Worm (Caenorhabditis elegans) whole organism, L3 larva: ENCODE measurements around the gene F14D2.11.
A peak's percentile ranks its signal among the peaks of the same experiment; 100 is the strongest.

Experiments
- R02D3.7 ChIP-seq: fragments of 150-350 bp; optimal IDR thresholded peaks from 2 replicates; lab custom pipeline; 2014; ENCODE audit warnings: missing biosample characterization, missing genetic modification characterization
- aly-2 ChIP-seq: fragments of 150-350 bp; optimal IDR thresholded peaks from 2 replicates; lab custom pipeline; 2014; ENCODE audit warnings: missing biosample characterization, missing genetic modification characterization
- ama-1 ChIP-seq: fragments of 150-350 bp; optimal IDR thresholded peaks from 2 replicates; lab custom pipeline; 2018
- ceh-16 ChIP-seq: sonication (generic microtip); optimal IDR thresholded peaks from 2 replicates; lab custom pipeline; 2017; ENCODE audit warnings: missing biosample characterization, missing genetic modification characterization
- ceh-28 ChIP-seq: fragments of 150-350 bp; optimal IDR thresholded peaks from 2 replicates; lab custom pipeline; 2014; ENCODE audit warnings: missing biosample characterization, missing genetic modification reagents, missing genetic modification characterization
- daf-12 ChIP-seq: fragments of 150-350 bp; optimal IDR thresholded peaks from 2 replicates; lab custom pipeline; 2014; ENCODE audit warnings: missing biosample characterization, missing genetic modification reagents, missing genetic modification characterization
- egl-27 ChIP-seq: sonication (generic microtip); optimal IDR thresholded peaks from 4 replicates; lab custom pipeline; 2017; ENCODE audit warnings: missing biosample characterization, missing genetic modification reagents, missing genetic modification characterization
- egl-5 ChIP-seq: fragments of 150-350 bp; optimal IDR thresholded peaks from 2 replicates; lab custom pipeline; 2017; ENCODE audit warnings: missing biosample characterization, missing genetic modification reagents, missing genetic modification characterization, inconsistent platforms
- elt-1 ChIP-seq: fragments of 150-350 bp; optimal IDR thresholded peaks from 2 replicates; lab custom pipeline; 2014; ENCODE audit warnings: missing biosample characterization, missing genetic modification characterization
- elt-2 ChIP-seq: sonication (generic microtip); optimal IDR thresholded peaks from 2 replicates; lab custom pipeline; 2016; ENCODE audit warnings: missing genetic modification reagents, mild to moderate bottlenecking, missing genetic modification characterization, missing compliant biosample characterization
- elt-3 ChIP-seq, 3 experiments: fragments of 150-350 bp in 1 of 3; sonication (generic microtip) in 2 of 3; optimal IDR thresholded peaks; 2 replicates in 2 of 3; 4 replicates in 1 of 3; lab custom pipeline; 2014 to 2017; ENCODE audit warnings: missing biosample characterization in 3 of 3, missing genetic modification characterization in 3 of 3
- eor-1 ChIP-seq, 2 experiments: fragments of 150-350 bp; optimal IDR thresholded peaks; 2 replicates each; lab custom pipeline; 2014 to 2018; ENCODE audit warnings: missing biosample characterization in 2 of 2, missing genetic modification characterization in 2 of 2
- fkh-10 ChIP-seq: sonication (generic microtip); optimal IDR thresholded peaks from 2 replicates; lab custom pipeline; 2017; ENCODE audit warnings: missing biosample characterization, missing genetic modification reagents, missing genetic modification characterization
- fos-1 ChIP-seq: fragments of 150-350 bp; optimal IDR thresholded peaks from 2 replicates; lab custom pipeline; 2014; ENCODE audit warnings: missing biosample characterization, missing genetic modification characterization
- hmg-11 ChIP-seq: sonication (generic microtip); optimal IDR thresholded peaks from 2 replicates; lab custom pipeline; 2016; ENCODE audit warnings: missing genetic modification characterization, missing compliant biosample characterization
- jun-1 ChIP-seq: fragments of 150-350 bp; optimal IDR thresholded peaks from 2 replicates; lab custom pipeline; 2014; ENCODE audit warnings: missing biosample characterization, missing genetic modification reagents, missing genetic modification characterization
- lin-15B ChIP-seq: fragments of 150-350 bp; optimal IDR thresholded peaks from 2 replicates; lab custom pipeline; 2014; ENCODE audit warnings: missing biosample characterization, missing genetic modification characterization
- lsy-12 ChIP-seq: sonication (generic microtip); optimal IDR thresholded peaks from 2 replicates; lab custom pipeline; 2016; ENCODE audit warnings: mild to moderate bottlenecking, missing genetic modification characterization, missing compliant biosample characterization
- mdl-1 ChIP-seq: fragments of 150-350 bp; optimal IDR thresholded peaks from 2 replicates; lab custom pipeline; 2014; ENCODE audit warnings: missing biosample characterization, missing genetic modification characterization
- nfya-1 ChIP-seq: sonication (generic microtip); optimal IDR thresholded peaks from 2 replicates; lab custom pipeline; 2017; ENCODE audit warnings: missing genetic modification characterization, mild to moderate bottlenecking, missing compliant biosample characterization, antibody characterized with exemption, moderate library complexity; ENCODE audit not compliant: insufficient read depth
- nhr-11 ChIP-seq: fragments of 150-350 bp; optimal IDR thresholded peaks from 2 replicates; lab custom pipeline; 2014; ENCODE audit warnings: missing biosample characterization, missing genetic modification characterization
- nhr-12 ChIP-seq: fragments of 150-350 bp; optimal IDR thresholded peaks from 2 replicates; lab custom pipeline; 2014; ENCODE audit warnings: missing biosample characterization, missing genetic modification characterization
- nhr-23 ChIP-seq: fragments of 150-350 bp; optimal IDR thresholded peaks from 2 replicates; lab custom pipeline; 2014; ENCODE audit warnings: missing biosample characterization, missing genetic modification reagents, missing genetic modification characterization
- nhr-237 ChIP-seq: fragments of 150-350 bp; optimal IDR thresholded peaks from 2 replicates; lab custom pipeline; 2014; ENCODE audit warnings: missing biosample characterization, missing genetic modification characterization
- nhr-28 ChIP-seq: fragments of 150-350 bp; optimal IDR thresholded peaks from 2 replicates; lab custom pipeline; 2014; ENCODE audit warnings: missing biosample characterization, missing genetic modification characterization
- nhr-43 ChIP-seq: sonication (generic microtip); optimal IDR thresholded peaks from 2 replicates; lab custom pipeline; 2016; ENCODE audit warnings: mild to moderate bottlenecking, missing genetic modification characterization, missing compliant biosample characterization; ENCODE audit not compliant: poor library complexity, severe bottlenecking
- nhr-76 ChIP-seq: fragments of 150-350 bp; sonication (generic microtip); optimal IDR thresholded peaks from 5 replicates; lab custom pipeline; 2014; ENCODE audit warnings: missing biosample characterization, missing genetic modification characterization
- sea-2 ChIP-seq: fragments of 150-350 bp; sonication (generic microtip); optimal IDR thresholded peaks from 4 replicates; lab custom pipeline; 2014; ENCODE audit warnings: missing biosample characterization, missing genetic modification reagents, missing genetic modification characterization
- skn-1 ChIP-seq: fragments of 150-350 bp; optimal IDR thresholded peaks from 2 replicates; lab custom pipeline; 2014; ENCODE audit warnings: missing biosample characterization, missing genetic modification characterization
- snpc-4 ChIP-seq: fragments of 150-350 bp; optimal IDR thresholded peaks from 2 replicates; lab custom pipeline; 2014; ENCODE audit warnings: missing biosample characterization, missing genetic modification characterization
- tbx-2 ChIP-seq: sonication (generic microtip); optimal IDR thresholded peaks from 2 replicates; lab custom pipeline; 2016; ENCODE audit warnings: mild to moderate bottlenecking, missing genetic modification characterization, missing compliant biosample characterization
- unc-39 ChIP-seq: sonication (generic microtip); optimal IDR thresholded peaks from 4 replicates; lab custom pipeline; 2017; ENCODE audit warnings: missing biosample characterization, missing genetic modification characterization
- zag-1 ChIP-seq: fragments of 150-350 bp; optimal IDR thresholded peaks from 2 replicates; lab custom pipeline; 2014; ENCODE audit warnings: missing biosample characterization, missing genetic modification characterization
- ztf-11 ChIP-seq: fragments of 150-350 bp; optimal IDR thresholded peaks from 2 replicates; lab custom pipeline; 2014; ENCODE audit warnings: missing biosample characterization, missing genetic modification characterization
- ztf-4 ChIP-seq: fragments of 150-350 bp; optimal IDR thresholded peaks from 2 replicates; lab custom pipeline; 2014; ENCODE audit warnings: missing biosample characterization, missing genetic modification characterization

The F14D2.11 gene

ce11 chrII:3378275-3378674 is 36.4 kb upstream of the F14D2.11 start, which contains the start of gene Y49F6C.2:
Gene Y49F6C.2 (plus strand): TSS chrII:3378575.
- TF ChIP-seq R02D3.7 (no peak), ama-1 (lab: Kevin White, UChicago) (no peak), nhr-23 (tag; lab: Kevin White, UChicago) (no peak), nhr-237 (tag; lab: Kevin White, UChicago) (no peak), unc-39 (tag; lab: Kevin White, UChicago) (no peak), lin-15B (tag; lab: Kevin White, UChicago) (no peak), zag-1 (tag; lab: Kevin White, UChicago) (no peak), nfya-1 (tag; lab: Kevin White, UChicago) (no peak), ztf-11 (no peak), ceh-28 (tag; lab: Kevin White, UChicago) (no peak), nhr-28 (tag; lab: Kevin White, UChicago) (no peak), ceh-16 (no peak)

ce11 chrII:3376789-3377188 is 34.9 kb upstream of the F14D2.11 start, which contains the start of gene bath-9:
Gene bath-9 (plus strand): TSS chrII:3377089.
- TF ChIP-seq nhr-23 (tag; lab: Kevin White, UChicago) (no peak), jun-1 (tag; lab: Kevin White, UChicago) (no peak), lsy-12 (tag; lab: Kevin White, UChicago) (no peak), ztf-4 (no peak), elt-1 (tag; lab: Kevin White, UChicago) (no peak)

- no peak for TF ChIP-seq nhr-28 (tag; lab: Kevin White, UChicago)
- no peak for TF ChIP-seq nhr-12 (tag; lab: Kevin White, UChicago)
- TF ChIP-seq ceh-16 = no peak
- TF ChIP-seq mdl-1 = no peak
- no peak for TF ChIP-seq ztf-11
- TF ChIP-seq snpc-4 (tag; lab: Kevin White, UChicago) = no peak
- no peak for TF ChIP-seq skn-1 (tag; lab: Kevin White, UChicago)
These were observed 33.4 kb upstream of the F14D2.11 start for ce11 chrII:3375302-3375701.

- no peak for TF ChIP-seq nhr-12 (tag; lab: Kevin White, UChicago)
- no peak for TF ChIP-seq tbx-2 (tag; lab: Kevin White, UChicago)
- TF ChIP-seq hmg-11 (tag; lab: Kevin White, UChicago) = no peak
- TF ChIP-seq egl-5 = no peak
- no peak for TF ChIP-seq ztf-4
- TF ChIP-seq nhr-11 (tag; lab: Kevin White, UChicago) = no peak
- TF ChIP-seq ceh-16 = no peak
- TF ChIP-seq snpc-4 (tag; lab: Kevin White, UChicago) = no peak
- no peak for TF ChIP-seq fkh-10
- TF ChIP-seq nhr-76 (tag; lab: Kevin White, UChicago) = no peak
- TF ChIP-seq elt-3 (tag; optimal IDR thresholded peaks at IDR 0.05; lab: Kevin White, UChicago) = no peak
- TF ChIP-seq nfya-1 (tag; lab: Kevin White, UChicago) = no peak
- TF ChIP-seq R02D3.7 = no peak
These were observed 32.9 kb upstream of the F14D2.11 start, which contains the start of gene bath-10 for ce11 chrII:3374779-3375178. Gene bath-10 (plus strand): TSS chrII:3375079.

- no peak for TF ChIP-seq fkh-10
- no peak for TF ChIP-seq snpc-4 (tag; lab: Kevin White, UChicago)
- TF ChIP-seq egl-27 (tag; lab: Kevin White, UChicago) = no peak
- no peak for TF ChIP-seq eor-1 (tag; optimal IDR thresholded peaks at IDR 0.05; lab: Kevin White, UChicago)
- no peak for TF ChIP-seq nhr-43 (tag; lab: Kevin White, UChicago)
- no peak for TF ChIP-seq lsy-12 (tag; lab: Kevin White, UChicago)
- TF ChIP-seq jun-1 (tag; lab: Kevin White, UChicago) = no peak
- TF ChIP-seq sea-2 (GFP tag; lab: Kevin White, UChicago) = peak; percentile 7
- TF ChIP-seq ceh-16 = no peak
- no peak for TF ChIP-seq ama-1 (lab: Kevin White, UChicago)
- no peak for TF ChIP-seq tbx-2 (tag; lab: Kevin White, UChicago)
- no peak for TF ChIP-seq daf-12 (tag; lab: Kevin White, UChicago)
- no peak for TF ChIP-seq elt-2 (tag; lab: Kevin White, UChicago)
- no peak for TF ChIP-seq lin-15B (tag; lab: Kevin White, UChicago)
- no peak for TF ChIP-seq aly-2
- no peak for TF ChIP-seq nhr-237 (tag; lab: Kevin White, UChicago)
- peak; percentile 6 for TF ChIP-seq ceh-28 (tag; lab: Kevin White, UChicago)
- TF ChIP-seq fos-1 (tag; lab: Kevin White, UChicago) = no peak
These were observed 32.0 kb upstream of the F14D2.11 start for ce11 chrII:3373875-3374274.
